Worm (Caenorhabditis elegans): ENCODE measurements around the gene taf-6.2.

ce11 chrIV:3645487-3645886 is 49.0 kb downstream of the taf-6.2 start:
- TF ChIP-seq attf-3 (GFP tag; conservative IDR thresholded peaks at IDR 0.05) (no peak), ama-1 (optimal IDR thresholded peaks at IDR 0.05) (no peak), ama-1 (GFP tag; optimal IDR thresholded peaks at IDR 0.05) (no peak), ekl-4 (GFP tag; IDR thresholded peaks at IDR 0.05) (no peak), pha-4 (tag; optimal IDR thresholded peaks at IDR 0.05) (no peak), unc-130 (GFP tag; optimal IDR thresholded peaks at IDR 0.05) (no peak), snpc-4 (GFP tag; optimal IDR thresholded peaks at IDR 0.05) (no peak), snpc-4 (tag; optimal IDR thresholded peaks at IDR 0.05) (no peak), ceh-79 (tag; optimal IDR thresholded peaks at IDR 0.05) (no peak), ZK185.1 (tag; optimal IDR thresholded peaks at IDR 0.05; ENCODE audit: poor library complexity, severe bottlenecking) (no peak), unc-62 (GFP tag; optimal IDR thresholded peaks at IDR 0.05) (no peak), rpc-1 (optimal IDR thresholded peaks at IDR 0.05) (no peak), rpc-1 (tag; optimal IDR thresholded peaks at IDR 0.05) (no peak), hrde-1 (tag; optimal IDR thresholded peaks at IDR 0.05; ENCODE audit: borderline replicate concordance) (no peak), lin-40 (tag; optimal IDR thresholded peaks at IDR 0.05) (no peak), hlh-12 (tag; optimal IDR thresholded peaks at IDR 0.05) (no peak)

Data from whole organism, young adult.